Worm (Caenorhabditis elegans) whole organism, midembryonic: ENCODE measurements around the gene fbxa-9.

Source experiments
- T22C8.4 ChIP-seq: fragments of 200-800 bp; sonication (Bioruptor generic); IDR thresholded peaks from 2 replicates; pipeline ENCODE4 v1.3.6; 2022; ENCODE audit warnings: missing genetic modification characterization, missing compliant biosample characterization
- cog-1 ChIP-seq: sonication (generic microtip); optimal IDR thresholded peaks from 2 replicates; lab custom pipeline; 2016; ENCODE audit warnings: missing genetic modification characterization, missing compliant biosample characterization
- flt-1 ChIP-seq: fragments of 200-800 bp; sonication (Bioruptor generic); IDR thresholded peaks from 2 replicates; pipeline ENCODE4 v1.3.6; 2022; ENCODE audit warnings: missing genetic modification characterization, missing compliant biosample characterization
- klf-2 ChIP-seq: fragments of 200-800 bp; sonication (Bioruptor generic); conservative IDR thresholded peaks from 2 replicates; pipeline ENCODE4 v1.3.6; 2022; ENCODE audit warnings: missing genetic modification reagents, missing genetic modification characterization, missing compliant biosample characterization
- med-1 ChIP-seq: sonication (generic microtip); optimal IDR thresholded peaks from 2 replicates; lab custom pipeline; 2017; ENCODE audit warnings: missing genetic modification characterization, mild to moderate bottlenecking, missing compliant biosample characterization, antibody characterized with exemption, missing genetic modification reagents; ENCODE audit not compliant: insufficient read depth
- ref-1 ChIP-seq: fragments of 200-800 bp; sonication (Bioruptor generic); conservative IDR thresholded peaks from 2 replicates; pipeline ENCODE4 v1.3.6; 2022; ENCODE audit warnings: missing genetic modification reagents, missing genetic modification characterization, missing compliant biosample characterization
- tab-1 ChIP-seq: fragments of 200-800 bp; sonication (Bioruptor generic); IDR thresholded peaks from 2 replicates; pipeline ENCODE4 v1.3.6; 2022; ENCODE audit warnings: missing genetic modification characterization, missing compliant biosample characterization
- ztf-23 ChIP-seq: fragments of 200-800 bp; sonication (Bioruptor generic); IDR thresholded peaks from 2 replicates; pipeline ENCODE4 v1.3.6; 2022; ENCODE audit warnings: missing genetic modification reagents, missing genetic modification characterization, missing compliant biosample characterization
- ztf-29 ChIP-seq: fragments of 200-800 bp; sonication (Bioruptor generic); IDR thresholded peaks from 2 replicates; pipeline ENCODE4 v1.3.6; 2022; ENCODE audit warnings: missing genetic modification reagents, missing genetic modification characterization, missing compliant biosample characterization

fbxa-9 gene

DNA sequence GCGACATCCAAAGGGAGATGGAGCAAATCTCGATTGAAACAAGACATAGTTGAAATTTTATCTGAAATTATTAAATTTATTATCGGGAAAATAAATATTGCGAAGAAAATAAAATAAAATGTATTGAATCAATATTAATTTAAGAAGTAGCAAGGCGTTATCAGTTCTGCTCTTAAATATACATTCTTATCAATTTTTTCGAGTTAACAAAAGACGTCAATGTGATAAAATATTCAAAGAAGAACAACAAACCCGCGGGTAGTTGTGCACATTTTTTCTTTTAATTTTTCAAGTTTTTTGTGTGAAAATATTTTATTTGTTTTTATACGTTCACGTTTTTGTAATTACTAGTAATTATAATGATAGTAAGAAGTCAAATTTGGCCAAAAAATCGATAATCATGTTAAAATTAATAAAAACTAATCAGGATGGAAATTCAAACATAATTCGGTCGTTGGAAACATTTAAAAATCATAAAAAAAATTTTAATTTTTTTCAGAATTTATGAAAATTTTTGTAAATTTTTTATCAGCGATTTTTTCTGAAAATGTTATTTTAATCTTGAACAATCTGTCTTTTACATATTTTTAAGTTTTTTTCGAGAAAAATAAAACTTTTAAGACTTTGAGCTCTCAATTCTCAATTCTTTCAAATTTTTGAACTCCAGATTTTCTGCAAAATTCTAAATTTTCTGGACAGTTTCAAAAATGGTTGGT, at the start of gene fbxa-9:
Gene fbxa-9 (plus strand): TSS at position 666 of the 716 bp plus-strand sequence.
- no peak for TF ChIP-seq ztf-23
- no peak for TF ChIP-seq ztf-29 (GFP tag; lab: Robert Waterston, UW)
- no peak for TF ChIP-seq T22C8.4
- no peak for TF ChIP-seq flt-1 (GFP tag; lab: Robert Waterston, UW)

DNA sequence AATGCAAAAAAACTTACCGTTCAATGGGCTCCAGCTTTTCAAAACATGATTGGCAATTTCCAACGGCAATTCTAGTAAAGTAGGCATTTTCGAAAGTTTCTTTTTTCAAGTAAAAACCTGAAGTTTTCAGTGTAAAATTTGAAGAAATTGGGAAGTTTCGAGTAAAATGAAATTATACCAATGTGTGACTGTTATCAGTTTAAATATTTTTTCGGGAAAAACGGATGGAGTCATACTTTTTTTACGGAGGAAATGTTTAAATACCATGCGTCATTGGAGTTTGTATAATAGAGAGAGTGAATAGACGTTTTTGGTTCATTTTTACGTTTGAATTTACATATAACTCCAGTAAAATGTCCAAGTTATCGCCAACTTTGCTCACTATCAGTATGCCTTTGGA, 47.0 kb upstream of the fbxa-9 start, which contains the start of gene fbxa-12:
Gene fbxa-12 (plus strand): TSS at position 301 of the 400 bp plus-strand sequence.
- no peak for TF ChIP-seq tab-1 (GFP tag; lab: Robert Waterston, UW)
- no peak for TF ChIP-seq ztf-29 (GFP tag; lab: Robert Waterston, UW)
- no peak for TF ChIP-seq ztf-23
- no peak for TF ChIP-seq T22C8.4
- TF ChIP-seq flt-1 (GFP tag; lab: Robert Waterston, UW) = no peak
- TF ChIP-seq klf-2 (GFP tag; lab: Robert Waterston, UW) = no peak
- no peak for TF ChIP-seq med-1 (GFP tag; lab: Kevin White, UChicago)
- TF ChIP-seq cog-1 = no peak
- no peak for TF ChIP-seq ref-1 (GFP tag; lab: Robert Waterston, UW)

DNA sequence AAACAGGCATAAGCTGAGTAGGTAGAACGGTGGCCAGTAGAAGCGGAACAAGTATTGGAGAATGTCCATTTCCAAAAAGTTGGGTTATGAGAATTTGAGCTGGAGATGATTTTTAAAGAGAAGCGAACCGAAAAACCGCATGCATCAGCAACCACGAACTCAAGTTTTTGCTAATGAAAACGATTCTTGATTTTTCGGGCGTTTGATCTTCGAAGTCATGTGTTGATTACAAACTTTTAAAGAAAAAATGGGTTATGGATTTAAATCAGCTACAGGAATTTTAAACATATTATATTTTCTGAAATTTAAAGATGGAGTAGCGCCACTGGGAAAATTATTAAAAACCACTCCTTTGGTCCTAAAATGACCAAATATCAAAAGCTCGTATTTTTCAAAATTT, 42.5 kb upstream of the fbxa-9 start, which contains the start of gene srd-65:
Gene srd-65 (minus strand): TSS at position 101 of the 400 bp plus-strand sequence.
- TF ChIP-seq cog-1 = no peak
- TF ChIP-seq T22C8.4 = no peak
- TF ChIP-seq med-1 (GFP tag; lab: Kevin White, UChicago) = no peak
- no peak for TF ChIP-seq tab-1 (GFP tag; lab: Robert Waterston, UW)
- no peak for TF ChIP-seq ztf-23
- no peak for TF ChIP-seq ref-1 (GFP tag; lab: Robert Waterston, UW)
- TF ChIP-seq ztf-29 (GFP tag; lab: Robert Waterston, UW) = no peak
- no peak for TF ChIP-seq klf-2 (GFP tag; lab: Robert Waterston, UW)
- TF ChIP-seq flt-1 (GFP tag; lab: Robert Waterston, UW) = no peak

DNA sequence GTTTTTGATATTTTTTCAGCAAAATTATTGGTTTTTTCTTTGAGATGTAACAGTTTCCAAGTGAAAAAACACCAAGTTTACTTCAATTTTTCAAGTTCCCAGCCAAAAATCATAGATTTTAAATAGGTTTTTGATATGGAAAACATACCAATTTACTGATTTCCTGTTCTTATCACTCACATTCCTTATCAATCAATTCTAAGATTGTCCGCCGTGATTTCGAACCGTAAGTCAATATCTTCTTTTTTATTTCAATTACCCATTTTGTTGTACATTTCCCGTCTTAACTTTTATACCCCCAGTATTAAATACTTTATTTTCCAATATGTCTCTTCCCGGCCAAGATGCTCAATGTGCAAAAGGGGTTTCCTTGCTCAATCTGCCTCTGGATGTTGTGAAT, 42.0 kb upstream of the fbxa-9 start, which contains the start of gene fbxa-38:
Gene fbxa-38 (plus strand): TSS at position 195 of the 400 bp plus-strand sequence.
- TF ChIP-seq cog-1 = no peak
- TF ChIP-seq ref-1 (GFP tag; lab: Robert Waterston, UW) = no peak
- TF ChIP-seq med-1 (GFP tag; lab: Kevin White, UChicago) = no peak
- TF ChIP-seq T22C8.4 = no peak
- no peak for TF ChIP-seq klf-2 (GFP tag; lab: Robert Waterston, UW)
- no peak for TF ChIP-seq flt-1 (GFP tag; lab: Robert Waterston, UW)
- no peak for TF ChIP-seq ztf-29 (GFP tag; lab: Robert Waterston, UW)
- no peak for TF ChIP-seq tab-1 (GFP tag; lab: Robert Waterston, UW)
- TF ChIP-seq ztf-23 = no peak

DNA sequence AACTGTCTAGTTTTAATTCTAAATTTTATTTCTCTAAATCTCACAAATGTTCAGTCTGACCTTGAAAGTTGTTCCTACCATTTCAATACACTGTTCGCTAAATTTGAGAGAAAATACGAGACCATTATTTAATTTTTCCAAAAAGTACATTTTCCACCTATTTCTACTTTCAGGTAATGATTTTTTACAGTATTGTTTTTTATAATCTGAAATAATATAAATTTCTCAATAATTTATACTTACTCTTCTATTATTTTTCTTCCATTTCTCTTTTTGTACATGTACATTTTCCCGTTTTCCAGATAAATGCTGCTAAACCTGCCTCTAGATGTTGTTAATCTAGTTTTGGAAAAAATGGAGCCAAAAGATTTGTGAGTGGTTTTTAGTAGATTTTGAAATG, 39.0 kb upstream of the fbxa-9 start, which contains the start of gene fbxa-62:
Gene fbxa-62 (plus strand): TSS at position 301 of the 400 bp plus-strand sequence.
- TF ChIP-seq ref-1 (GFP tag; lab: Robert Waterston, UW) (no peak), T22C8.4 (no peak)

DNA sequence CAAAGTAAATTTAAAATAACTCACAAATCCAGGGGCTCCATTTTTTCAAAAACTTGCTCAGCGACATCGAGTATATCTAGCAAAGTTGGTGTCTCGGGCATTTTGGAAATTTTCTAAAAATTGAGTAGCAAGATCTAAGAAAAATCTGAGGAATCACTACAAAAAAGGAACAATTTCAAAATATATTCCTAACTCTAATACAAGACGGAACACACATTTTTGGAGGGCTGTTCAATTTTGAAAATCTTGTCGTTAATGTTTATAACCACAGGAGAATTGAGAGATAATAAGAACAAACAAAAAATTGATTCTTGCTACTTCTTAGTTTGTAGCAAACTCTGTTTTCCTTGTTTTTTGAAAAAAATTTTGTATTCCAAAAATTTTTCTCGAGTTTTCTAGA, 34.1 kb upstream of the fbxa-9 start, which contains the start of gene fbxa-47:
Gene fbxa-47 (minus strand): TSS at position 101 of the 400 bp plus-strand sequence.
- no peak for TF ChIP-seq ztf-23
- no peak for TF ChIP-seq ztf-29 (GFP tag; lab: Robert Waterston, UW)
- TF ChIP-seq klf-2 (GFP tag; lab: Robert Waterston, UW) = no peak
- no peak for TF ChIP-seq ref-1 (GFP tag; lab: Robert Waterston, UW)
- no peak for TF ChIP-seq tab-1 (GFP tag; lab: Robert Waterston, UW)
- TF ChIP-seq cog-1 = no peak
- no peak for TF ChIP-seq T22C8.4
- TF ChIP-seq flt-1 (GFP tag; lab: Robert Waterston, UW) = no peak
- no peak for TF ChIP-seq med-1 (GFP tag; lab: Kevin White, UChicago)

DNA sequence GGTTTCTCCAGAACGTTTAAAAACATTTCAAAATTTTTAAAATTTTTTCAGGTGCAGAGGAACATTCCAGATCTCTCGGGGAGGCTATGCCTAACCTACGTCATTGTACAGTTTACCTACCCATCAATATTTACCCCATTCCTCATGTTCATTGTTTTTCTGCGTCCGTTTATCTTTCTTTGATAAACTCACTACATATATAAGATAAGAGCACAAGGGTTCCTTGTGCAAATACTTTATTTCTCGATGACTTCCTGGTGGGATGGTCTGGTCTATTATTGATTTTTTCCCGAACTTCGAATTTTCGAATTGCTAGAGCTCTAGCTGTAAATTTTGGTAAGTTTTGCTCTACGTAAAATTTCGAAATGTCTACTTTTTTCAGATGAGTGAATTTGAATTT, 33.1 kb upstream of the fbxa-9 start:
- no peak for TF ChIP-seq cog-1
- TF ChIP-seq tab-1 (GFP tag; lab: Robert Waterston, UW) = no peak
- no peak for TF ChIP-seq med-1 (GFP tag; lab: Kevin White, UChicago)
- no peak for TF ChIP-seq klf-2 (GFP tag; lab: Robert Waterston, UW)
- no peak for TF ChIP-seq flt-1 (GFP tag; lab: Robert Waterston, UW)
- TF ChIP-seq ref-1 (GFP tag; lab: Robert Waterston, UW) = no peak
- no peak for TF ChIP-seq T22C8.4
- TF ChIP-seq ztf-29 (GFP tag; lab: Robert Waterston, UW) = no peak
- no peak for TF ChIP-seq ztf-23

DNA sequence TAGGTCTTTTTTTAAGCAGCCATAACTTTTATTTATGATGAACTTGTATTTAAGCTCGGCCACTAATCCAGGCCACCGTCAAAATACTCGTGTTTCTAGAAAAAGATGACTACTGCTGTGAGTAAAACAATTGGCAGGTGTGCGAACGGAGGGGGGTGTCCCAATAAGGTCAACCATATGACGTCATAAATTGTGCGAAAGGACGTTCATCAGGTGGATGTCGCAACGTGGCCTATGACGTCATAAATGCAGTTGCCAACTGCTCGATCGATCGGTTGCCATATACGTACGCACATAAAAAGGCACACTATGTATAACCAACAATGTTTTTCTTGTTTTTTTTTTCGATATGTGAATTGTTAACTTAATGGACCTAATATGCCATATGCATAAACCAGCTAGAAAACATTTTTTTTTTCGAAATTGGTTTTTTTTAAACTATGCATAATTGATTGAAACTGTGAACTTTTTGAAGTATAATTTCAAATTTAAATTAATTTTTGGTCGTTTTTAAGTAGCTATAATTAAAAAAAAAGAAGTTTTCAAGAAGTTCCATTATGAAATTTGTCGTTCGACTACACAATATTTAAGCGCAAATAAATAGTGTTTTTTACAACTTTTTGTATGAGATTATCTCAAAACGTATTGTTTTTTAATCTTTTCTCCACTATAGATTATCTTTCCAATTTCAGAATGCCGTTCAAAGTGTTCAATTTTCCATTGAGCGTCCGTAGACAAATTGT, 32.1 kb upstream of the fbxa-9 start, which contains the start of gene C39B5.2:
Gene C39B5.2 (plus strand): TSS at position 693 of the 743 bp plus-strand sequence.
- no peak for TF ChIP-seq ref-1 (GFP tag; lab: Robert Waterston, UW)
- no peak for TF ChIP-seq ztf-23
- peak; percentile 52; the same call in 1 of the 2 replicates for TF ChIP-seq flt-1 (GFP tag; lab: Robert Waterston, UW)
- no peak for TF ChIP-seq cog-1
- no peak for TF ChIP-seq med-1 (GFP tag; lab: Kevin White, UChicago)

DNA sequence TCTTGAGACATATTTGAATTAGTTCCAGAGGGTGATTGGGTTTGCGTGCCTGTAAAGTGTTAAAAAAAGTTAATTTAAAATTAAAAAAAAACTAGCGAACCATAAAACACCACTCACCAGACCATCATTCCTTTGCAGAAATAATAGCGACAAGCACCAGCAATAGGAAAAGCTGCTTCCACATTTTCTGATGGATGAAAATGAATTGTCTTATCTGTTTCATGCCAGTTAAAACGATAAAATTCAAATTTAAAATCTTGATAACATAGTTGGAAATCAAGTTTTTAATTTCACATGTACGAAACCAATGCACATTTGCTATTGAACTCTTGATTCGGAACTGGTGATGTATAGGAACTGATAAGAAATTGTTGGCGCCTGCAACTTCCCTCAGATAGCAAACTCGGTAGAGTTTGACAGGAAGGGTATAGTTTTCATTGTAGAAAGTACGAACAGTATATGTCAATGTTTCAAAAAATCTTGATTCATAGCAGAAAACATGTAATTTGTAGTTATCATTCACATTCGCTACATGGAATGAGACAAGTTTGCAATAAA, 26.8 kb upstream of the fbxa-9 start, which contains the start of gene C39B5.10:
Gene C39B5.10 (minus strand): TSS at position 51 of the 558 bp plus-strand sequence.
- TF ChIP-seq flt-1 (GFP tag; lab: Robert Waterston, UW) = no peak
- no peak for TF ChIP-seq tab-1 (GFP tag; lab: Robert Waterston, UW)
- TF ChIP-seq T22C8.4 = no peak
